Worm (Caenorhabditis elegans): ENCODE results near the gene ZK666.12.

ZK666.12 gene

DNA sequence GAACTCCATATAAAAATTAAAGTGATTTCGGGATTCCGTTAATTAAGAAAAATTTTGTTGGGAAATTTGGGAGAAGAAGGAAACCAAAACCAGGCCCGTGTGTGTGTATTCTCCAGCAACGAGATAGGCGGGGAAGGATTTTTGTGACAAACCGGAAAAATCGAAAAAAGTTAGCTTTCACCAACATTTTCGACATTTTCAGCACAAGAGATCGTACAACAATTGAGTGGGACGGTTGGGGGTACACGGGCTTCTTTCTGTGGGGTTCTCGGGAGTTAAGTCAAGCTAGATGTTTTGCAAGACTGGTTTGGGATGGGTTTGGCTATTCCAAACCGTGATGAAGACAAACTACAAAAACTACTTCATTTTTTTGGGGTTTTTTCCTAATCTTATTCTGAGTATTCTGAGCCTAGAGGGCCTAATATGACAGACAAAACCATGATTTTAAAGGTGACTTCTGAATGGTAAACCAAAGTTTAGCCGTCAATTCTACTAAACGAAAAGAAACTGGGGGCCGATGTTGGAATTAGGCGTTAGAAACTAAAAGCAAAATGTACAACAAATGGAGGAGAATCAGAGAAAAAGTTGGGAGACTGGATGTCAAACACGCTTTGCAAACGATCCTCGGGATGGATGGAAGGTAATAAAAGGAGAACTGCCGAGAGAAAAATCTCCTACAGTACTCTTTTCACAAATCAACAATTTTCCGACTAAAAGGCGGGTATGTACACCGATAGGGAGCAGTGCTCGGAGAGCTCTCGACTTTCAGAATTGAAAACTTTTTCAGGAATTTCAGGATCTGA, 46.8 kb downstream of the ZK666.12 start (continued):
- TF ChIP-seq F37B4.10 (GFP tag; IDR thresholded peaks at IDR 0.05) = no peak
- TF ChIP-seq rcor-1 (GFP tag; IDR thresholded peaks at IDR 0.05) = peak; percentile 8; the same call in 1 of the 2 replicates
- TF ChIP-seq hmg-1.2 (GFP tag; IDR thresholded peaks at IDR 0.05) = peak; percentile 28; the same call in 1 of the 2 replicates
- no peak for TF ChIP-seq lsl-1 (GFP tag; optimal IDR thresholded peaks at IDR 0.05)
- TF ChIP-seq lin-40 (tag; optimal IDR thresholded peaks at IDR 0.05) = no peak
- TF ChIP-seq Y79H2A.3 (GFP tag; conservative IDR thresholded peaks at IDR 0.05) = no peak
- no peak for TF ChIP-seq ceh-79 (tag; optimal IDR thresholded peaks at IDR 0.05)
- no peak for TF ChIP-seq nfya-1 (tag; optimal IDR thresholded peaks at IDR 0.05; ENCODE audit: borderline replicate concordance, insufficient read depth)
- TF ChIP-seq xnd-1 (tag; optimal IDR thresholded peaks at IDR 0.05) = no peak
- no peak for TF ChIP-seq him-1 (tag; optimal IDR thresholded peaks at IDR 0.05)
- TF ChIP-seq die-1 (tag; optimal IDR thresholded peaks at IDR 0.05) = no peak
- TF ChIP-seq ccch-3 (GFP tag; optimal IDR thresholded peaks at IDR 0.05) = no peak
- no peak for TF ChIP-seq F57C9.4 (tag; optimal IDR thresholded peaks at IDR 0.05)
- peak; percentile 18; the same call in 1 of the 2 replicates for TF ChIP-seq madf-3 (GFP tag; IDR thresholded peaks at IDR 0.05)
- no peak for TF ChIP-seq unc-62 (GFP tag; optimal IDR thresholded peaks at IDR 0.05)
- TF ChIP-seq madf-10 (tag; optimal IDR thresholded peaks at IDR 0.05) = no peak
- peak; percentile 48 for TF ChIP-seq ekl-4 (GFP tag; IDR thresholded peaks at IDR 0.05)
- no peak for TF ChIP-seq lsy-27 (tag; optimal IDR thresholded peaks at IDR 0.05; ENCODE audit: borderline replicate concordance, insufficient read depth)
- TF ChIP-seq pha-4 (tag; optimal IDR thresholded peaks at IDR 0.05) = no peak
- TF ChIP-seq F22D6.2 (tag; optimal IDR thresholded peaks at IDR 0.05) = no peak
- no peak for TF ChIP-seq lir-1 (GFP tag; conservative IDR thresholded peaks at IDR 0.05)
- TF ChIP-seq madf-8 (GFP tag; conservative IDR thresholded peaks at IDR 0.05) = no peak
- no peak for TF ChIP-seq K12H6.12 (tag; optimal IDR thresholded peaks at IDR 0.05)
- TF ChIP-seq C17E4.6 (GFP tag; IDR thresholded peaks at IDR 0.05) = no peak
- no peak for TF ChIP-seq cebp-1 (GFP tag; IDR thresholded peaks at IDR 0.05)
- TF ChIP-seq cebp-1 (tag; optimal IDR thresholded peaks at IDR 0.05) = peak; percentile 67
- TF ChIP-seq let-607 (tag; optimal IDR thresholded peaks at IDR 0.05) = peak in 1 of 2 experiments; percentile 23
- peak; percentile 26 for TF ChIP-seq chd-7 (tag; optimal IDR thresholded peaks at IDR 0.05)
- TF ChIP-seq tbx-9 (tag; optimal IDR thresholded peaks at IDR 0.05; ENCODE audit: borderline replicate concordance) = no peak
- TF ChIP-seq mes-4 (tag; optimal IDR thresholded peaks at IDR 0.05) = no peak
- TF ChIP-seq lag-1 (GFP tag; IDR thresholded peaks at IDR 0.05) = 0 out of 2 replicates have a peak, but pooled peaks have one; percentile 10
- no peak for TF ChIP-seq bed-2 (GFP tag; IDR thresholded peaks at IDR 0.05)
- TF ChIP-seq unc-130 (GFP tag; optimal IDR thresholded peaks at IDR 0.05) = no peak
- no peak for TF ChIP-seq F39B2.1 (GFP tag; IDR thresholded peaks at IDR 0.05)
- no peak for TF ChIP-seq nhr-120 (GFP tag; IDR thresholded peaks at IDR 0.05)
- TF ChIP-seq athp-1 (tag; optimal IDR thresholded peaks at IDR 0.05) = peak; percentile 57
- no peak for TF ChIP-seq B0035.1 (tag; optimal IDR thresholded peaks at IDR 0.05)
- TF ChIP-seq ceh-40 (GFP tag; IDR thresholded peaks at IDR 0.05) = peak; percentile 48; the same call in 1 of the 2 replicates
- no peak; the same call in 1 of the 2 replicates for TF ChIP-seq attf-3 (GFP tag; conservative IDR thresholded peaks at IDR 0.05)
- peak; percentile 9 for TF ChIP-seq nhr-27 (tag; optimal IDR thresholded peaks at IDR 0.05)
- no peak for TF ChIP-seq nfya-2 (GFP tag; IDR thresholded peaks at IDR 0.05)
- TF ChIP-seq B0019.2 (GFP tag; conservative IDR thresholded peaks at IDR 0.05) = no peak
- TF ChIP-seq ztf-3 (GFP tag; optimal IDR thresholded peaks at IDR 0.05) = no peak
- peak; percentile 38; the same call in 1 of the 2 replicates for TF ChIP-seq mcd-1 (GFP tag; IDR thresholded peaks at IDR 0.05)
- peak; percentile 63 for TF ChIP-seq mel-28 (tag; optimal IDR thresholded peaks at IDR 0.05; ENCODE audit: borderline replicate concordance)
- no peak for TF ChIP-seq snpc-1.3 (tag; optimal IDR thresholded peaks at IDR 0.05; ENCODE audit: insufficient read depth)
- TF ChIP-seq T07F8.4 (tag; optimal IDR thresholded peaks at IDR 0.05) = no peak
